Worm (Caenorhabditis elegans): ENCODE data around the gene mksr-1.
A peak's percentile ranks its signal among the peaks of the same experiment; 100 is the strongest.

DNA sequence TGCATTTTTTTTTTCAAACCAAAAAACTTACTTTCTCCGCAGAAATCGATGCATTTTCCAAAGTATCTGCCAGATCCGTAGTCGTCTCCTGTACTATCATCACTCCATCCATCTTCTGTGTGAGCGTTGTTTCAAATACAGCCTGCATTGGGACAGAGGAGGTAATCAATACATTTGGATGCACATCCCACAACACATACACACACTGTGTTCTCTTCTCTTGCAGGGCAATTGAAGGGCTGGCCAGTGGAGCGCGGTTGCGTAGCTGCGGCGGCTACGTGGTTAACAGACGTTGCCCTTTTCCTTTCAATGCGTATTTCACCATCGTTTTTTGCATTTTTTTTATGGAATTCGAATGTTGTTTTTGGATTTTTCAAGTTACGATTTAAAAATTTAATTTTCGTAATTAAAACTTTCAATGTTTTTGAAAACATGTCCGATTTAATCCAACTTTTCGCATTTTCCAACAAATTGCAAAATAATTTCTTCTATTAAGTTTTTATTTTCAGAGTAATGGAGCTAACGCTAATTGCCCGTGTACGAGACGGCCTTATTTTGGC lies 33.8 kb downstream of the mksr-1 start, which contains the start of the genes stau-1 and sec-22:
- TF ChIP-seq flt-1 (GFP tag; IDR thresholded peaks at IDR 0.05) = 0 out of 2 replicates have a peak, but pooled peaks have one; percentile 37
- TF ChIP-seq ztf-23 (GFP tag; IDR thresholded peaks at IDR 0.05) = no peak
- TF ChIP-seq klf-2 (GFP tag; conservative IDR thresholded peaks at IDR 0.05) = no peak
- no peak for TF ChIP-seq ref-1 (GFP tag; conservative IDR thresholded peaks at IDR 0.05)
- no peak for TF ChIP-seq cog-1 (tag; optimal IDR thresholded peaks at IDR 0.05)
- TF ChIP-seq tab-1 (GFP tag; IDR thresholded peaks at IDR 0.05) = 0 out of 2 replicates have a peak, but pooled peaks have one; percentile 33
- no peak for TF ChIP-seq med-1 (GFP tag; optimal IDR thresholded peaks at IDR 0.05; ENCODE audit: insufficient read depth)
- TF ChIP-seq ztf-29 (GFP tag; IDR thresholded peaks at IDR 0.05) = no peak

Data from whole organism, midembryonic.